Fruit fly (Drosophila melanogaster) whole organism, embryonic: ENCODE data around the gene Gcn5.

Experiments
- Atf6 ChIP-seq: fragments of 200-800 bp; sonication (Bioruptor generic); IDR thresholded peaks from 2 replicates; pipeline ENCODE4 v1.3.6; 2022; ENCODE audit warnings: missing biosample characterization, missing genetic modification characterization
- B-H1 ChIP-seq: fragments of 200-800 bp; sonication (Bioruptor generic); IDR thresholded peaks from 3 replicates; pipeline ENCODE4 v1.3.6; 2022; ENCODE audit warnings: missing biosample characterization, missing genetic modification characterization
- CG10959 ChIP-seq: fragments of 200-800 bp; sonication (Bioruptor generic); IDR thresholded peaks from 2 replicates; pipeline ENCODE4 v1.3.6; 2022; ENCODE audit warnings: missing biosample characterization, missing genetic modification characterization
- CG11247 ChIP-seq: fragments of 200-800 bp; sonication (Bioruptor generic); IDR thresholded peaks from 2 replicates; pipeline ENCODE4 v1.3.6; 2022; ENCODE audit warnings: missing biosample characterization, missing genetic modification characterization
- CG11695 ChIP-seq: fragments of 200-800 bp; sonication (Bioruptor generic); IDR thresholded peaks from 3 replicates; pipeline ENCODE4 v1.3.6; 2022; ENCODE audit warnings: missing biosample characterization, missing genetic modification characterization
- CG11723 ChIP-seq: fragments of 200-800 bp; sonication (Bioruptor generic); optimal IDR thresholded peaks from 2 replicates; lab custom pipeline; 2017; ENCODE audit warnings: missing biosample characterization, mild to moderate bottlenecking, missing genetic modification characterization
- CG12071 ChIP-seq: fragments of 200-800 bp; sonication (Bioruptor generic); optimal IDR thresholded peaks from 3 replicates; lab custom pipeline; 2018; ENCODE audit warnings: missing biosample characterization, mild to moderate bottlenecking, missing genetic modification characterization
- CG12219 ChIP-seq: fragments of 200-800 bp; sonication (Bioruptor generic); optimal IDR thresholded peaks from 3 replicates; lab custom pipeline; 2018; ENCODE audit warnings: missing biosample characterization, mild to moderate bottlenecking, missing genetic modification characterization
- CG12769 ChIP-seq: fragments of 200-800 bp; sonication (Bioruptor generic); optimal IDR thresholded peaks from 2 replicates; lab custom pipeline; 2019; ENCODE audit warnings: missing biosample characterization, mild to moderate bottlenecking, missing genetic modification characterization, moderate library complexity
- CG13287 ChIP-seq: fragments of 200-800 bp; sonication (Bioruptor generic); IDR thresholded peaks from 2 replicates; pipeline ENCODE4 v1.3.6; 2022; ENCODE audit warnings: missing biosample characterization, missing genetic modification characterization; ENCODE audit not compliant: partially characterized antibody
- CG13624 ChIP-seq: fragments of 200-800 bp; sonication (Bioruptor generic); optimal IDR thresholded peaks from 2 replicates; lab custom pipeline; 2016; ENCODE audit warnings: missing biosample characterization, missing genetic modification characterization
- CG14860 ChIP-seq: fragments of 200-800 bp; sonication (Bioruptor generic); IDR thresholded peaks from 3 replicates; pipeline ENCODE4 v1.3.6; 2022; ENCODE audit warnings: missing biosample characterization, missing genetic modification characterization; ENCODE audit not compliant: partially characterized antibody
- CG15269 ChIP-seq: fragments of 200-800 bp; sonication (Bioruptor generic); optimal IDR thresholded peaks from 2 replicates; lab custom pipeline; 2018; ENCODE audit warnings: missing biosample characterization, mild to moderate bottlenecking, missing genetic modification characterization, moderate library complexity
- CG1603 ChIP-seq: fragments of 200-800 bp; sonication (Bioruptor generic); optimal IDR thresholded peaks from 2 replicates; lab custom pipeline; 2019; ENCODE audit warnings: missing biosample characterization, mild to moderate bottlenecking, missing genetic modification characterization, moderate library complexity
- CG16863 ChIP-seq: fragments of 200-800 bp; sonication (Bioruptor generic); optimal IDR thresholded peaks from 3 replicates; lab custom pipeline; 2016; ENCODE audit warnings: missing biosample characterization, missing genetic modification characterization
- CG17359 ChIP-seq: fragments of 200-800 bp; sonication (Bioruptor generic); optimal IDR thresholded peaks from 3 replicates; lab custom pipeline; 2018; ENCODE audit warnings: missing biosample characterization, mild to moderate bottlenecking, missing genetic modification characterization, moderate library complexity
- CG2199 ChIP-seq: fragments of 200-800 bp; sonication (Bioruptor generic); IDR thresholded peaks from 3 replicates; pipeline ENCODE4 v1.3.6; 2022; ENCODE audit warnings: missing biosample characterization, missing genetic modification characterization
- CG2678 ChIP-seq: fragments of 200-800 bp; sonication (Bioruptor generic); optimal IDR thresholded peaks from 3 replicates; lab custom pipeline; 2019; ENCODE audit warnings: missing biosample characterization, mild to moderate bottlenecking, missing genetic modification characterization, moderate library complexity
- CG2889 ChIP-seq: fragments of 200-800 bp; sonication (Bioruptor generic); IDR thresholded peaks from 3 replicates; pipeline ENCODE4 v1.3.6; 2022; ENCODE audit warnings: missing biosample characterization, missing genetic modification characterization
- CG32532 ChIP-seq: fragments of 200-800 bp; sonication (Bioruptor generic); IDR thresholded peaks from 2 replicates; pipeline ENCODE4 v1.3.6; 2022; ENCODE audit warnings: missing biosample characterization, missing genetic modification characterization
- CG7839 ChIP-seq: fragments of 200-800 bp; sonication (Bioruptor generic); optimal IDR thresholded peaks from 3 replicates; lab custom pipeline; 2018; ENCODE audit warnings: missing biosample characterization, mild to moderate bottlenecking, missing genetic modification characterization, moderate library complexity
- CG9437 ChIP-seq: fragments of 200-800 bp; sonication (Bioruptor generic); optimal IDR thresholded peaks from 2 replicates; lab custom pipeline; 2018; ENCODE audit warnings: missing biosample characterization, mild to moderate bottlenecking, missing genetic modification characterization
- CG9727 ChIP-seq: fragments of 200-800 bp; sonication (Bioruptor generic); optimal IDR thresholded peaks from 3 replicates; lab custom pipeline; 2017; ENCODE audit warnings: missing biosample characterization, mild to moderate bottlenecking, missing genetic modification characterization
- Dad ChIP-seq: fragments of 200-800 bp; sonication (Bioruptor generic); optimal IDR thresholded peaks from 3 replicates; lab custom pipeline; 2016; ENCODE audit warnings: missing biosample characterization, missing genetic modification characterization
- Hr3 ChIP-seq: fragments of 200-800 bp; sonication (Bioruptor generic); optimal IDR thresholded peaks from 3 replicates; lab custom pipeline; 2016; ENCODE audit warnings: missing biosample characterization, missing genetic modification characterization
- Jarid2 ChIP-seq: fragments of 200-800 bp; sonication (Bioruptor generic); optimal IDR thresholded peaks from 3 replicates; lab custom pipeline; 2017; ENCODE audit warnings: mild to moderate bottlenecking, missing biosample characterization, missing genetic modification reagents, missing genetic modification characterization
- Max ChIP-seq: fragments of 200-800 bp; sonication (Bioruptor generic); optimal IDR thresholded peaks from 2 replicates; lab custom pipeline; 2016; ENCODE audit warnings: missing biosample characterization, mild to moderate bottlenecking, missing genetic modification characterization
- NfI ChIP-seq: fragments of 200-800 bp; sonication (Bioruptor generic); optimal IDR thresholded peaks from 3 replicates; lab custom pipeline; 2018; ENCODE audit warnings: missing biosample characterization, mild to moderate bottlenecking, missing genetic modification characterization, moderate library complexity
- Optix ChIP-seq: fragments of 200-800 bp; sonication (Bioruptor generic); IDR thresholded peaks from 3 replicates; pipeline ENCODE4 v1.3.6; 2022; ENCODE audit warnings: missing biosample characterization, missing genetic modification characterization
- Pdp1 ChIP-seq, 2 experiments: fragments of 200-800 bp; sonication (Bioruptor generic); optimal IDR thresholded peaks; 3 replicates each; lab custom pipeline; 2016; ENCODE audit warnings: missing biosample characterization in 2 of 2, missing genetic modification characterization in 2 of 2, mild to moderate bottlenecking in 1 of 2, moderate library complexity in 1 of 2
- Trl ChIP-seq, 3 experiments: fragments of >200 bp in 2 of 3; fragments of 200-800 bp in 1 of 3; sonication (Bioruptor generic) in 1 of 3; optimal IDR thresholded peaks; 2 replicates in 1 of 3; 3 replicates in 2 of 3; lab custom pipeline; 2016 to 2017; ENCODE audit warnings: missing biosample characterization in 1 of 3, missing genetic modification characterization in 1 of 3
- Xbp1 ChIP-seq: fragments of 200-800 bp; sonication (Bioruptor generic); optimal IDR thresholded peaks from 3 replicates; lab custom pipeline; 2016; ENCODE audit warnings: missing biosample characterization, mild to moderate bottlenecking, missing genetic modification characterization
- bbx ChIP-seq: fragments of 200-800 bp; sonication (Bioruptor generic); IDR thresholded peaks from 2 replicates; pipeline ENCODE4 v1.3.6; 2022; ENCODE audit warnings: missing biosample characterization, missing genetic modification characterization; ENCODE audit not compliant: partially characterized antibody
- caup ChIP-seq: fragments of 200-800 bp; sonication (Bioruptor generic); optimal IDR thresholded peaks from 3 replicates; lab custom pipeline; 2017; ENCODE audit warnings: missing biosample characterization, mild to moderate bottlenecking, missing genetic modification characterization, moderate library complexity; ENCODE audit not compliant: severe bottlenecking
- chm ChIP-seq: fragments of 200-800 bp; sonication (Bioruptor generic); IDR thresholded peaks from 2 replicates; pipeline ENCODE4 v1.3.6; 2022; ENCODE audit warnings: missing biosample characterization, missing genetic modification characterization
- fu2 ChIP-seq: fragments of 200-800 bp; sonication (Bioruptor generic); optimal IDR thresholded peaks from 2 replicates; lab custom pipeline; 2016; ENCODE audit warnings: missing biosample characterization, missing genetic modification characterization
- gem ChIP-seq: fragments of 200-800 bp; sonication (Bioruptor generic); optimal IDR thresholded peaks from 2 replicates; lab custom pipeline; 2019; ENCODE audit warnings: missing biosample characterization, mild to moderate bottlenecking, missing genetic modification characterization, moderate library complexity
- gfzf ChIP-seq: fragments of 200-800 bp; sonication (Bioruptor generic); optimal IDR thresholded peaks from 2 replicates; lab custom pipeline; 2016; ENCODE audit warnings: missing biosample characterization, mild to moderate bottlenecking, missing genetic modification characterization, moderate library complexity
- gro ChIP-seq: fragments of 200-800 bp; sonication (Bioruptor generic); optimal IDR thresholded peaks from 2 replicates; lab custom pipeline; 2016; ENCODE audit warnings: missing biosample characterization, missing genetic modification characterization
- ham ChIP-seq: fragments of 200-800 bp; sonication (Bioruptor generic); IDR thresholded peaks from 2 replicates; pipeline ENCODE4 v1.3.6; 2022; ENCODE audit warnings: missing biosample characterization, missing genetic modification characterization
- hkb ChIP-seq, 2 experiments: fragments of 200-800 bp in 1 of 2; fragments of >200 bp in 1 of 2; sonication (Bioruptor generic) in 1 of 2; IDR thresholded peaks in 1 of 2; optimal IDR thresholded peaks in 1 of 2; 2 replicates each; pipeline versions ENCODE4 v1.3.6 to Lab custom; 2017 to 2022; ENCODE audit warnings: missing biosample characterization in 1 of 2, missing genetic modification characterization in 1 of 2
- insv ChIP-seq, 2 experiments: fragments of 200-800 bp; sonication (Bioruptor generic); optimal IDR thresholded peaks; 3 replicates each; lab custom pipeline; 2016 to 2018; ENCODE audit warnings: missing biosample characterization in 2 of 2, missing genetic modification characterization in 2 of 2
- mld ChIP-seq: fragments of 200-800 bp; sonication (Bioruptor generic); IDR thresholded peaks from 3 replicates; pipeline ENCODE4 v1.3.6; 2022; ENCODE audit warnings: missing biosample characterization, missing genetic modification characterization; ENCODE audit not compliant: partially characterized antibody
- odd ChIP-seq: fragments of 200-800 bp; sonication (Bioruptor generic); optimal IDR thresholded peaks from 2 replicates; lab custom pipeline; 2017; ENCODE audit warnings: missing biosample characterization, mild to moderate bottlenecking, missing genetic modification characterization
- onecut ChIP-seq: fragments of 200-800 bp; sonication (Bioruptor generic); IDR thresholded peaks from 2 replicates; pipeline ENCODE4 v1.3.6; 2022; ENCODE audit warnings: missing biosample characterization, missing genetic modification characterization
- phol ChIP-seq: fragments of 200-800 bp; sonication (Bioruptor generic); optimal IDR thresholded peaks from 3 replicates; lab custom pipeline; 2018; ENCODE audit warnings: missing biosample characterization, mild to moderate bottlenecking, missing genetic modification characterization, moderate library complexity
- pzg ChIP-seq: fragments of 200-800 bp; sonication (Bioruptor generic); optimal IDR thresholded peaks from 3 replicates; lab custom pipeline; 2018; ENCODE audit warnings: missing biosample characterization, mild to moderate bottlenecking, missing genetic modification characterization, moderate library complexity
- vvl ChIP-seq: fragments of 200-800 bp; sonication (Bioruptor generic); IDR thresholded peaks from 2 replicates; pipeline ENCODE4 v1.3.6; 2022; ENCODE audit warnings: missing biosample characterization, missing genetic modification characterization

Gene Gcn5

DNA sequence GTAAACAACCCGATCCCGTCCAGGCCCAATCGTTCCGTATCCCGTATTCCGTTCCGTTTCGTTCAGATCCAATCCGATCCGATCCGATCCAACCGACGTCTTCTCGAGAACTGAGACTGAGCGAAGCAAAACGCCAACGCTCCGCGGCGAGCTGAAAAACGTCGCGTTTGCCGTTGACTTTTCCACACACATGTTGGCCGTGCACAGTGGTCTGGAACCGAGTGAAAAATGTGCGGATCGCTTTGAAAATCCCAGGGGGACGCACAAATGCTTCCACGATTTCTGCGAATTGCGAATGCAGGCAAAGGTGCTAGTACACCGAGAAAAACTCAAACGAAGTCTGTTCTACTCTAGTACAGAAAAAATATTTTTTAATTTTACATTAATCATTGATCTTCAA, 38.9 kb downstream of the Gcn5 start, which contains the start of gene CG10663 (continued):
- TF ChIP-seq pzg (GFP tag; lab: Kevin White, UChicago) (no peak), CG14860 (peak; percentile 45; the same call in 2 of the 3 replicates), CG9727 (no peak), gfzf (no peak), CG2678 (tag; lab: Kevin White, UChicago) (peak; percentile 9), CG12219 (GFP tag; lab: Kevin White, UChicago) (no peak), CG11695 (GFP tag; lab: Robert Waterston, UW) (peak; percentile 43; the same call in 1 of the 3 replicates), insv (GFP tag; optimal IDR thresholded peaks at IDR 0.05; lab: Kevin White, UChicago) (no peak), B-H1 (GFP tag; lab: Robert Waterston, UW) (peak; percentile 17; the same call in 1 of the 3 replicates), CG2889 (GFP tag; lab: Robert Waterston, UW) (no peak), CG2199 (GFP tag; lab: Robert Waterston, UW) (peak; percentile 89), CG10959 (GFP tag; lab: Robert Waterston, UW) (0 out of 2 replicates have a peak, but pooled peaks have one; percentile 31), phol (no peak), Trl (optimal IDR thresholded peaks at IDR 0.05; lab: Kevin White, UChicago) (peak; percentile 2 to 17), Trl (GFP tag; optimal IDR thresholded peaks at IDR 0.05; lab: Kevin White, UChicago) (peak; percentile 4), NfI (GFP tag; lab: Kevin White, UChicago) (peak; percentile 20), Max (peak; percentile 10), mld (GFP tag; lab: Robert Waterston, UW) (peak; percentile 34; the same call in 1 of the 3 replicates), CG11247 (no peak), CG15269 (tag; lab: Kevin White, UChicago) (peak; percentile 8), caup (GFP tag; lab: Kevin White, UChicago) (peak; percentile 2), gem (tag; lab: Kevin White, UChicago) (peak; percentile 5), bbx (GFP tag; lab: Robert Waterston, UW) (peak; percentile 60; the same call in 1 of the 2 replicates), Dad (GFP tag; lab: Kevin White, UChicago) (peak; percentile 5), Atf6 (GFP tag; lab: Robert Waterston, UW) (0 out of 2 replicates have a peak, but pooled peaks have one; percentile 27), gro (no peak), CG9437 (GFP tag; lab: Kevin White, UChicago) (peak; percentile 34), vvl (GFP tag; lab: Robert Waterston, UW) (peak; percentile 60; the same call in 1 of the 2 replicates), Hr3 (GFP tag; lab: Kevin White, UChicago) (no peak), onecut (GFP tag; lab: Robert Waterston, UW) (0 out of 2 replicates have a peak, but pooled peaks have one; percentile 25), CG1603 (peak; percentile 36), CG16863 (GFP tag; lab: Kevin White, UChicago) (peak; percentile 10), Xbp1 (peak; percentile 1), odd (peak; percentile 23), CG12769 (tag; lab: Kevin White, UChicago) (peak; percentile 88), chm (GFP tag; lab: Robert Waterston, UW) (peak; percentile 43; the same call in 1 of the 2 replicates), Optix (GFP tag; lab: Robert Waterston, UW) (0 out of 3 replicates have a peak, but pooled peaks have one; percentile 43), CG12071 (peak; percentile 0), CG13624 (peak; percentile 10), CG32532 (GFP tag; lab: Robert Waterston, UW) (peak; percentile 32; the same call in 1 of the 2 replicates), hkb (optimal IDR thresholded peaks at IDR 0.05; lab: Kevin White, UChicago) (no peak), hkb (GFP tag; IDR thresholded peaks at IDR 0.05; lab: Robert Waterston, UW) (0 out of 2 replicates have a peak, but pooled peaks have one; percentile 15), ham (GFP tag; lab: Robert Waterston, UW) (no peak), CG13287 (GFP tag; lab: Robert Waterston, UW) (peak; percentile 57), CG7839 (tag; lab: Kevin White, UChicago) (peak; percentile 4), fu2 (GFP tag; lab: Kevin White, UChicago) (no peak), CG11723 (GFP tag; lab: Kevin White, UChicago) (peak; percentile 33), Pdp1 (GFP tag; optimal IDR thresholded peaks at IDR 0.05; lab: Kevin White, UChicago) (no peak), Jarid2 (GFP tag; lab: Kevin White, UChicago) (peak; percentile 89), CG17359 (tag; lab: Kevin White, UChicago) (no peak)
